Worm (Caenorhabditis elegans) whole organism, L4 larva: ENCODE measurements around the gene sre-41.

Source experiments
- F10B5.3 ChIP-seq: sonication (generic microtip); optimal IDR thresholded peaks from 2 replicates; lab custom pipeline; 2016; ENCODE audit warnings: mild to moderate bottlenecking, missing genetic modification characterization, missing compliant biosample characterization
- Y75B8A.6 ChIP-seq: fragments of 200-800 bp; sonication (Bioruptor generic); IDR thresholded peaks from 2 replicates; pipeline ENCODE4 v1.3.6; 2022; ENCODE audit warnings: missing genetic modification reagents, missing genetic modification characterization, missing compliant biosample characterization
- aha-1 ChIP-seq: fragments of 150-350 bp; peaks from one replicate; lab custom pipeline; 2014; ENCODE audit warnings: missing biosample characterization, missing genetic modification characterization
- cey-2 ChIP-seq: sonication (generic microtip); optimal IDR thresholded peaks from 3 replicates; lab custom pipeline; 2017; ENCODE audit warnings: missing genetic modification characterization, mild to moderate bottlenecking, missing compliant biosample characterization, antibody characterized with exemption, borderline replicate concordance; ENCODE audit not compliant: insufficient read depth
- ctbp-1 ChIP-seq: fragments of 200-800 bp; sonication (Bioruptor generic); IDR thresholded peaks from 2 replicates; pipeline ENCODE4 v1.3.6; 2022; ENCODE audit warnings: missing genetic modification reagents, missing genetic modification characterization, missing compliant biosample characterization
- daf-16 ChIP-seq, 3 experiments: sonication (generic microtip); optimal IDR thresholded peaks; 2 replicates each; lab custom pipeline; 2016 to 2017; ENCODE audit warnings: missing genetic modification characterization in 3 of 3, missing genetic modification reagents in 3 of 3, mild to moderate bottlenecking in 2 of 3, missing compliant biosample characterization in 2 of 3, missing biosample characterization in 1 of 3, moderate library complexity in 1 of 3
- dmd-6 ChIP-seq: fragments of 200-800 bp; sonication (Bioruptor generic); IDR thresholded peaks from 2 replicates; pipeline ENCODE4 v1.3.6; 2022; ENCODE audit warnings: missing genetic modification reagents, missing genetic modification characterization, missing compliant biosample characterization
- dmd-8 ChIP-seq: fragments of 200-800 bp; sonication (Bioruptor generic); IDR thresholded peaks from 2 replicates; pipeline ENCODE4 v1.3.6; 2022; ENCODE audit warnings: missing genetic modification characterization, missing compliant biosample characterization
- dmd-9 ChIP-seq: fragments of 200-800 bp; sonication (Bioruptor generic); IDR thresholded peaks from 2 replicates; pipeline ENCODE4 v1.3.6; 2022; ENCODE audit warnings: missing genetic modification reagents, missing genetic modification characterization, missing compliant biosample characterization
- dve-1 ChIP-seq: sonication (generic microtip); optimal IDR thresholded peaks from 2 replicates; lab custom pipeline; 2017; ENCODE audit warnings: antibody characterized with exemption, mild to moderate bottlenecking, missing genetic modification characterization, missing compliant biosample characterization; ENCODE audit not compliant: insufficient read depth
- egl-43 ChIP-seq: fragments of 200-800 bp; sonication (Bioruptor generic); IDR thresholded peaks from 2 replicates; pipeline ENCODE4 v1.3.6; 2022; ENCODE audit warnings: missing genetic modification reagents, missing genetic modification characterization, missing compliant biosample characterization
- fos-1 ChIP-seq: fragments of 150-350 bp; optimal IDR thresholded peaks from 2 replicates; lab custom pipeline; 2014; ENCODE audit warnings: missing biosample characterization, missing genetic modification characterization
- hlh-11 ChIP-seq: fragments of 200-800 bp; sonication (Bioruptor generic); optimal IDR thresholded peaks from 2 replicates; lab custom pipeline; 2018; ENCODE audit warnings: mild to moderate bottlenecking, missing genetic modification characterization, missing compliant biosample characterization
- hlh-30 ChIP-seq: sonication (generic microtip); optimal IDR thresholded peaks from 2 replicates; lab custom pipeline; 2017; ENCODE audit warnings: antibody characterized with exemption, mild to moderate bottlenecking, missing genetic modification characterization, missing compliant biosample characterization; ENCODE audit not compliant: insufficient read depth
- hmg-1.1 ChIP-seq: fragments of 200-800 bp; sonication (Bioruptor generic); IDR thresholded peaks from 2 replicates; pipeline ENCODE4 v1.3.6; 2022; ENCODE audit warnings: missing genetic modification reagents, missing genetic modification characterization, missing compliant biosample characterization
- lim-7 ChIP-seq: fragments of 200-800 bp; sonication (Bioruptor generic); IDR thresholded peaks from 2 replicates; pipeline ENCODE4 v1.3.6; 2022; ENCODE audit warnings: missing genetic modification characterization, missing compliant biosample characterization
- lin-1 ChIP-seq: fragments of 200-800 bp; sonication (Bioruptor generic); IDR thresholded peaks from 2 replicates; pipeline ENCODE4 v1.3.6; 2022; ENCODE audit warnings: missing genetic modification reagents, missing genetic modification characterization, missing compliant biosample characterization
- lsy-2 ChIP-seq, 2 experiments: fragments of 150-350 bp in 1 of 2; sonication (generic microtip) in 1 of 2; optimal IDR thresholded peaks; 2 replicates each; lab custom pipeline; 2014 to 2017; ENCODE audit warnings: missing biosample characterization in 2 of 2, missing genetic modification characterization in 2 of 2
- madf-9 ChIP-seq: fragments of 200-800 bp; sonication (Bioruptor generic); conservative IDR thresholded peaks from 2 replicates; pipeline ENCODE4 v1.3.6; 2022; ENCODE audit warnings: missing genetic modification reagents, missing genetic modification characterization, missing compliant biosample characterization
- mdl-1 ChIP-seq, 2 experiments: fragments of 150-350 bp in 1 of 2; sonication (generic microtip) in 1 of 2; optimal IDR thresholded peaks; 2 replicates each; lab custom pipeline; 2014 to 2017; ENCODE audit warnings: missing biosample characterization in 2 of 2, missing genetic modification characterization in 2 of 2
- mdt-29 ChIP-seq: fragments of 200-800 bp; sonication (Bioruptor generic); IDR thresholded peaks from 2 replicates; pipeline ENCODE4 v1.3.6; 2022; ENCODE audit warnings: missing genetic modification reagents, missing genetic modification characterization, missing compliant biosample characterization
- mep-1 ChIP-seq: fragments of 150-350 bp; sonication (generic microtip); optimal IDR thresholded peaks from 3 replicates; lab custom pipeline; 2014; ENCODE audit warnings: missing biosample characterization, missing genetic modification characterization
- mes-2 ChIP-seq: sonication (generic microtip); optimal IDR thresholded peaks from 2 replicates; lab custom pipeline; 2016; ENCODE audit warnings: missing genotype, mild to moderate bottlenecking, missing genetic modification characterization, missing compliant biosample characterization; ENCODE audit not compliant: poor library complexity, severe bottlenecking
- nhr-102 ChIP-seq: sonication (generic microtip); optimal IDR thresholded peaks from 2 replicates; lab custom pipeline; 2016; ENCODE audit warnings: mild to moderate bottlenecking, missing genetic modification characterization, moderate library complexity, missing compliant biosample characterization
- nhr-28 ChIP-seq: fragments of 150-350 bp; optimal IDR thresholded peaks from 2 replicates; lab custom pipeline; 2014; ENCODE audit warnings: missing biosample characterization, missing genetic modification characterization
- nhr-41 ChIP-seq: fragments of 200-800 bp; sonication (Bioruptor generic); IDR thresholded peaks from 2 replicates; pipeline ENCODE4 v1.3.6; 2022; ENCODE audit warnings: missing genetic modification reagents, missing genetic modification characterization, missing compliant biosample characterization
- nhr-6 ChIP-seq: fragments of 150-350 bp; optimal IDR thresholded peaks from 2 replicates; lab custom pipeline; 2014; ENCODE audit warnings: missing biosample characterization, missing genetic modification characterization
- nhr-77 ChIP-seq: fragments of 150-350 bp; optimal IDR thresholded peaks from 2 replicates; lab custom pipeline; 2014; ENCODE audit warnings: missing biosample characterization, missing genetic modification characterization
- pha-4 ChIP-seq, 2 experiments: fragments of 150-350 bp in 1 of 2; fragments of 200-800 bp in 1 of 2; sonication (Bioruptor generic) in 1 of 2; IDR thresholded peaks in 1 of 2; optimal IDR thresholded peaks in 1 of 2; 2 replicates each; pipeline versions ENCODE4 v1.3.6 to Lab custom; 2014 to 2022; ENCODE audit warnings: missing genetic modification characterization in 2 of 2, missing genetic modification reagents in 2 of 2, missing biosample characterization in 1 of 2, missing compliant biosample characterization in 1 of 2
- php-3 ChIP-seq: fragments of 200-800 bp; sonication (Bioruptor generic); IDR thresholded peaks from 2 replicates; pipeline ENCODE4 v1.3.6; 2022; ENCODE audit warnings: missing genetic modification reagents, missing genetic modification characterization, missing compliant biosample characterization
- pqm-1 ChIP-seq: sonication (generic microtip); optimal IDR thresholded peaks from 2 replicates; lab custom pipeline; 2017; ENCODE audit warnings: missing biosample characterization, missing genetic modification characterization
- set-16 ChIP-seq: fragments of 200-800 bp; sonication (Bioruptor generic); IDR thresholded peaks from 2 replicates; pipeline ENCODE4 v1.3.6; 2022; ENCODE audit warnings: missing genetic modification reagents, missing genetic modification characterization, missing compliant biosample characterization
- unc-39 ChIP-seq: sonication (generic microtip); optimal IDR thresholded peaks from 2 replicates; lab custom pipeline; 2017; ENCODE audit warnings: missing biosample characterization, missing genetic modification characterization
- unc-62 ChIP-seq, 3 experiments: fragments of 150-350 bp in 1 of 3; sonication (generic microtip); optimal IDR thresholded peaks in 2 of 3; peaks in 1 of 3; 1 replicate in 1 of 3; 2 replicates in 2 of 3; lab custom pipeline; 2014 to 2017; ENCODE audit warnings: missing biosample characterization in 3 of 3, missing genetic modification characterization in 3 of 3, missing genetic modification reagents in 3 of 3, missing genotype in 1 of 3
- vab-7 ChIP-seq: fragments of 200-800 bp; sonication (Bioruptor generic); IDR thresholded peaks from 2 replicates; pipeline ENCODE4 v1.3.6; 2022; ENCODE audit warnings: missing genetic modification reagents, missing genetic modification characterization, missing compliant biosample characterization
- zag-1 ChIP-seq: fragments of 150-350 bp; optimal IDR thresholded peaks from 2 replicates; lab custom pipeline; 2014; ENCODE audit warnings: missing biosample characterization, missing genetic modification characterization
- zip-11 ChIP-seq: fragments of 200-800 bp; sonication (Bioruptor generic); IDR thresholded peaks from 2 replicates; pipeline ENCODE4 v1.3.6; 2022; ENCODE audit warnings: missing genetic modification characterization, missing compliant biosample characterization

The sre-41 gene

DNA sequence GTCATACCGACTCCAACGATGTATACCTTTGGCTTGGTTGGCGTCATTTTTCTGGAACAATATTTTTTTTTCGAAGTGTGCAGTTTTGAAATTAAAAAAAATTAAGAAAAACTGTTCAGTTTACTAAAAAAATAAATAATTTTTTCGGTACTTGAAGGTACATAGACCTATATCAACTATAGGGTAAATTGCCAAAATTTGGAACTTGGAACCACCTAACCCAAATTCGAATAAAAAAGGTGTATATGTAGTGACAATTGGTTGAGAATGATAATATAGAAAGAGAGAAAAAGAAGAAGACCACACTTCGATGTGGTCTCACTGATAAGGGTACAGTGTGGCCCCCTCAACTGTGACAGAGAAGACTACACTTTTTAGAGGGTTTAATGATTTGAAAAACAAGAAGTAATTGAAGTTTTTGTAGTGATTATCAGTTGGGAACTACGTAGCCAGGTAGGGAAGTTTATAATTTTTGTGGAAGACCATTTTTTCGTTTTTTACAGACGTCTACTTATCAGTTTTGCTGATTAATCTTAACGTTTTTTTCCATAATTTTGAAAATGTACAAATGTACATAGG, 37.7 kb downstream of the sre-41 start, which contains the start of gene daf-22:
Gene daf-22 (minus strand): TSS at position 51 of the 579 bp plus-strand sequence.
- TF ChIP-seq nhr-6 (tag; lab: Kevin White, UChicago) (peak; percentile 36), ctbp-1 (no peak), nhr-102 (tag; lab: Kevin White, UChicago) (peak; percentile 6), pqm-1 (peak; percentile 76), zag-1 (tag; lab: Kevin White, UChicago) (no peak), php-3 (GFP tag; lab: Robert Waterston, UW) (no peak), mes-2 (tag; lab: Kevin White, UChicago) (peak; percentile 45), nhr-77 (tag; lab: Kevin White, UChicago) (peak; percentile 72), daf-16 (GFP tag; optimal IDR thresholded peaks at IDR 0.05; lab: Kevin White, UChicago) (no peak), daf-16 (tag; optimal IDR thresholded peaks at IDR 0.05; lab: Kevin White, UChicago) (peak; percentile 75), dmd-6 (peak; percentile 74), zip-11 (GFP tag; lab: Robert Waterston, UW) (no peak), unc-39 (tag; lab: Kevin White, UChicago) (no peak), mdl-1 (tag; optimal IDR thresholded peaks at IDR 0.05; lab: Kevin White, UChicago) (no peak), hlh-11 (tag; lab: Kevin White, UChicago) (peak; percentile 70), dve-1 (tag; lab: Kevin White, UChicago) (peak; percentile 93), mep-1 (peak; percentile 53), cey-2 (peak; percentile 40), nhr-28 (tag; lab: Kevin White, UChicago) (peak; percentile 100), hlh-30 (no peak), lsy-2 (tag; optimal IDR thresholded peaks at IDR 0.05; lab: Kevin White, UChicago) (peak in 1 of 2 experiments; percentile 40)

DNA sequence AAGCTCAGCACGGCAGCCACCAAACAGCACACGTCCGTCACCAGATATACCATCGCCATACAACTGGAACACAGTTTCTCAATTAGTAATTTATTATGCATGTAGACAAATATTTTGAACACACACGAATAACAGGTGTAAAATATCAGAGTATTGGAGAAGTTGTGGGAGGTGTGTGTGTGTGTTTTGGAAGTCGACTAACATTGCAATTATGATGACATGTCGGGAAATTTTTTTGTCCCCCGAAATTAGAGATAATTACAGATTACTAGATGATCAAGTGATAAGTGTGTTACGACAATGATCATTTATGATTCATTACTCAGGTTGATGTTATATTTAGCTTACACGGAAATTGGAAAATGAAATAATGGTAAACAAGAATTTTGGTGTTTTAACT, 41.7 kb downstream of the sre-41 start, which contains the start of gene Y57A10C.8:
Gene Y57A10C.8 (minus strand): TSS at position 101 of the 400 bp plus-strand sequence.
- no peak for TF ChIP-seq F10B5.3 (tag; lab: Kevin White, UChicago)
- peak in 1 of 2 experiments; percentile 8 for TF ChIP-seq unc-62 (GFP tag; optimal IDR thresholded peaks at IDR 0.05 in 1 of 2; lab: Kevin White, UChicago)
- no peak for TF ChIP-seq unc-62 (tag; optimal IDR thresholded peaks at IDR 0.05; lab: Kevin White, UChicago)

- no peak for TF ChIP-seq fos-1 (tag; lab: Kevin White, UChicago)
- no peak for TF ChIP-seq lin-1 (GFP tag; lab: Robert Waterston, UW)
- TF ChIP-seq unc-62 (GFP tag; optimal IDR thresholded peaks at IDR 0.05 in 1 of 2; lab: Kevin White, UChicago) = peak in 1 of 2 experiments; percentile 70
- TF ChIP-seq unc-62 (tag; optimal IDR thresholded peaks at IDR 0.05; lab: Kevin White, UChicago) = no peak
- TF ChIP-seq hmg-1.1 (GFP tag; lab: Robert Waterston, UW) = no peak
- no peak for TF ChIP-seq madf-9 (GFP tag; lab: Robert Waterston, UW)
Measured at ce11 chrII:12432356-12432755, 44.3 kb downstream of the sre-41 start, which contains the start of gene dct-12. Gene dct-12 (minus strand): TSS chrII:12432456.

- peak; percentile 57; the same call in 1 of the 2 replicates for TF ChIP-seq egl-43 (GFP tag; lab: Robert Waterston, UW)
- 0 out of 2 replicates have a peak, but pooled peaks have one; percentile 47 for TF ChIP-seq dmd-8 (GFP tag; lab: Robert Waterston, UW)
- TF ChIP-seq lim-7 (GFP tag; lab: Robert Waterston, UW) = peak; percentile 63; the same call in 1 of the 2 replicates
- TF ChIP-seq set-16 (GFP tag; lab: Robert Waterston, UW) = peak; percentile 62
- TF ChIP-seq vab-7 (GFP tag; lab: Robert Waterston, UW) = peak; percentile 42; the same call in 1 of the 2 replicates
- peak; percentile 18; the same call in 1 of the 2 replicates for TF ChIP-seq pha-4 (GFP tag; IDR thresholded peaks at IDR 0.05; lab: Robert Waterston, UW)
- TF ChIP-seq pha-4 (tag; optimal IDR thresholded peaks at IDR 0.05; lab: Kevin White, UChicago) = no peak
- TF ChIP-seq mdt-29 (GFP tag; lab: Robert Waterston, UW) = no peak
- TF ChIP-seq nhr-41 (GFP tag; lab: Robert Waterston, UW) = no peak
- 0 out of 2 replicates have a peak, but pooled peaks have one; percentile 61 for TF ChIP-seq dmd-9 (GFP tag; lab: Robert Waterston, UW)
- TF ChIP-seq aha-1 (tag; lab: Kevin White, UChicago) = no peak
- no peak for TF ChIP-seq Y75B8A.6 (GFP tag; lab: Robert Waterston, UW)
- TF ChIP-seq hlh-11 (tag; lab: Kevin White, UChicago) = no peak
Measured at ce11 chrII:12435202-12435872, 47.3 kb downstream of the sre-41 start.
